Worm (Caenorhabditis elegans): ENCODE results near the gene ivd-1.

The ivd-1 gene

ce11 chrIV:5085782-5086181 lies 2.9 kb downstream of the ivd-1 start:
- no peak for TF ChIP-seq ham-2 (GFP tag; optimal IDR thresholded peaks at IDR 0.05)
- TF ChIP-seq mls-2 (tag; optimal IDR thresholded peaks at IDR 0.05), result no peak
- no peak for TF ChIP-seq nhr-28 (tag; optimal IDR thresholded peaks at IDR 0.05)
- no peak for TF ChIP-seq ztf-11 (tag; optimal IDR thresholded peaks at IDR 0.05)
- no peak for TF ChIP-seq lsy-2 (tag; optimal IDR thresholded peaks at IDR 0.05)
- TF ChIP-seq lin-13 (tag; optimal IDR thresholded peaks at IDR 0.05), result no peak
- TF ChIP-seq blmp-1 (tag; optimal IDR thresholded peaks at IDR 0.05), result no peak
- TF ChIP-seq ces-1 (GFP tag; optimal IDR thresholded peaks at IDR 0.05), result no peak
- no peak for TF ChIP-seq drap-1 (GFP tag; optimal IDR thresholded peaks at IDR 0.05)
- TF ChIP-seq ceh-43 (GFP tag; optimal IDR thresholded peaks at IDR 0.05), result no peak
- TF ChIP-seq lin-32 (GFP tag; optimal IDR thresholded peaks at IDR 0.05), result no peak
- no peak for TF ChIP-seq M03D4.4 (tag; optimal IDR thresholded peaks at IDR 0.05)
- no peak for TF ChIP-seq elt-3 (tag; optimal IDR thresholded peaks at IDR 0.05)
- no peak for TF ChIP-seq ceh-39 (tag; optimal IDR thresholded peaks at IDR 0.05)
- no peak for TF ChIP-seq cnd-1 (tag; optimal IDR thresholded peaks at IDR 0.05)
- TF ChIP-seq elt-1 (tag; optimal IDR thresholded peaks at IDR 0.05; ENCODE audit: borderline replicate concordance, insufficient read depth), result no peak
- TF ChIP-seq unc-62 (GFP tag; optimal IDR thresholded peaks at IDR 0.05), result no peak

- TF ChIP-seq unc-120 (tag; optimal IDR thresholded peaks at IDR 0.05; ENCODE audit: poor library complexity, severe bottlenecking) (no peak), ceh-39 (tag; optimal IDR thresholded peaks at IDR 0.05) (no peak), hlh-1 (tag; optimal IDR thresholded peaks at IDR 0.05) (no peak), mab-5 (tag; optimal IDR thresholded peaks at IDR 0.05) (no peak), lin-13 (tag; optimal IDR thresholded peaks at IDR 0.05) (no peak), pha-4 (tag; optimal IDR thresholded peaks at IDR 0.05) (no peak), mep-1 (tag; optimal IDR thresholded peaks at IDR 0.05) (no peak), nhr-28 (tag; optimal IDR thresholded peaks at IDR 0.05) (no peak), nhr-12 (tag; optimal IDR thresholded peaks at IDR 0.05) (no peak), unc-62 (GFP tag; optimal IDR thresholded peaks at IDR 0.05) (no peak), drap-1 (GFP tag; optimal IDR thresholded peaks at IDR 0.05) (no peak), sptf-1 (tag; optimal IDR thresholded peaks at IDR 0.05) (no peak), blmp-1 (tag; optimal IDR thresholded peaks at IDR 0.05) (no peak), elt-1 (tag; optimal IDR thresholded peaks at IDR 0.05; ENCODE audit: borderline replicate concordance, insufficient read depth) (no peak), zip-8 (tag; optimal IDR thresholded peaks at IDR 0.05) (no peak), nhr-237 (tag; optimal IDR thresholded peaks at IDR 0.05) (no peak)
Observed at ce11 chrIV:5083832-5084231, 4.8 kb downstream of the ivd-1 start.

DNA sequence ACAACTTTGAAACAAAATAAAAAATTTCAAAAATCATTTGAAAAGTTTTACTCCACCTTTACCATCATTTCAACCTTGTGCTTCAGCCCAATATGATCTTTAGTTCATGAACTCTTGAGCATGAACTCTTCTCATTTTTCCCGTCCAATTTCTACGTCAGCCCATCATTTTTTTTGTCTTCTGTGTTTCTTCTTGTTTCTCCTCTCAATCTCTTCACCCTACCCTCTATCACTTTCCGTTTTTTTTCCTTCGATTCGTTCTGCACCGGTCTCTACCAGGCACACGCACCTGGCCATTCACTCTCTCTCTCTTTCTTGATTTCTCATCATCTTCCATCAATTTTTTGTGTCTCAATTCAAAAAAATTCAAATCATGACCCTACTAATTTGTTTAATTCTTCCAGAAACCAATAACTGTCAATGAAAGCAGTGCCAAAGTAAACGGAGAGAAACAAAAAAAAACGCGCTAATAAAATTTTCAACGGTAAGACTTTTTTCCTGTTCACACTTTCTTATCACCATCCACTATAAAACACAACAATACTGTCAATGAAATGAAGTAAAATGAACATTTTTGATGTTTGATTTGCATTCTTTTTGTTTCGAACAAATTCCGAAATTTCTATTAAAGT lies 5.6 kb downstream of the ivd-1 start, which contains the start of gene pygo-1:
Gene pygo-1, plus strand, starts transcription at position 404 of the 631 bp plus-strand sequence.
- TF ChIP-seq nhr-237 (tag; optimal IDR thresholded peaks at IDR 0.05) (no peak), blmp-1 (tag; optimal IDR thresholded peaks at IDR 0.05) (no peak), drap-1 (GFP tag; optimal IDR thresholded peaks at IDR 0.05) (no peak), snpc-4 (tag; optimal IDR thresholded peaks at IDR 0.05) (no peak), nhr-2 (tag; optimal IDR thresholded peaks at IDR 0.05) (no peak), elt-3 (tag; optimal IDR thresholded peaks at IDR 0.05) (no peak), ces-1 (GFP tag; optimal IDR thresholded peaks at IDR 0.05) (no peak), zip-8 (tag; optimal IDR thresholded peaks at IDR 0.05) (no peak), lsy-2 (tag; optimal IDR thresholded peaks at IDR 0.05) (no peak), hlh-1 (tag; optimal IDR thresholded peaks at IDR 0.05) (no peak), mls-2 (tag; optimal IDR thresholded peaks at IDR 0.05) (no peak), unc-39 (tag; optimal IDR thresholded peaks at IDR 0.05) (no peak), nhr-12 (tag; optimal IDR thresholded peaks at IDR 0.05) (no peak), sptf-1 (tag; optimal IDR thresholded peaks at IDR 0.05) (no peak), ceh-43 (GFP tag; optimal IDR thresholded peaks at IDR 0.05) (no peak), flh-1 (GFP tag; optimal IDR thresholded peaks at IDR 0.05) (no peak)

DNA sequence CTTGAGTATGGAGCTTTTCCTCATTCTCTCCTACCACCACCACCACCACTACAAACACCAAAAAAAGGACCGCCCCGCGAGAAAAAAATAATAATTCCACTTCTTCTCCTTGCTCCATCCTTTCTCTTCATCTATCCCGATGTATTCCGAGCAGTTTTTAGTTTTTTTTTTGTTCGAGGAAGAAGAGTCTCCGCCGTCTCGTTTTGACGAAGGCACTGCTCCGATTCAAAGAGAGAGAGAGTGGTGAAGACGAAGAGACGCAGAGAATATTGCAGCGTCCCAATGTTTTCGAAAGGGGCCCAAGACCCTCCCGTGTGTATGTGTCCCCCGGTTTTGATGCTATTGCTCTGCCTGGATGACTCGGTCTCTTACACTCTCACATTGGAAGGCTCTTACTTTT lies 7.5 kb downstream of the ivd-1 start:
- TF ChIP-seq bed-3 (GFP tag; optimal IDR thresholded peaks at IDR 0.05), result no peak
- no peak for TF ChIP-seq zip-8 (tag; optimal IDR thresholded peaks at IDR 0.05)
- no peak for TF ChIP-seq unc-39 (tag; optimal IDR thresholded peaks at IDR 0.05)
- TF ChIP-seq mab-5 (tag; optimal IDR thresholded peaks at IDR 0.05), result no peak
- TF ChIP-seq ces-1 (GFP tag; optimal IDR thresholded peaks at IDR 0.05), result no peak
- no peak for TF ChIP-seq ceh-83 (GFP tag; optimal IDR thresholded peaks at IDR 0.05)
- no peak for TF ChIP-seq lin-32 (GFP tag; optimal IDR thresholded peaks at IDR 0.05)
- no peak for TF ChIP-seq M03D4.4 (tag; optimal IDR thresholded peaks at IDR 0.05)
- TF ChIP-seq nhr-2 (tag; optimal IDR thresholded peaks at IDR 0.05), result no peak
- no peak for TF ChIP-seq elt-1 (tag; optimal IDR thresholded peaks at IDR 0.05; ENCODE audit: borderline replicate concordance, insufficient read depth)
- TF ChIP-seq ztf-11 (tag; optimal IDR thresholded peaks at IDR 0.05), result no peak
- no peak for TF ChIP-seq ceh-39 (tag; optimal IDR thresholded peaks at IDR 0.05)
- no peak for TF ChIP-seq unc-120 (tag; optimal IDR thresholded peaks at IDR 0.05; ENCODE audit: poor library complexity, severe bottlenecking)
- TF ChIP-seq drap-1 (GFP tag; optimal IDR thresholded peaks at IDR 0.05), result no peak
- no peak for TF ChIP-seq flh-1 (GFP tag; optimal IDR thresholded peaks at IDR 0.05)
- TF ChIP-seq ceh-43 (GFP tag; optimal IDR thresholded peaks at IDR 0.05), result no peak
- no peak for TF ChIP-seq nhr-76 (tag; optimal IDR thresholded peaks at IDR 0.05)
- no peak for TF ChIP-seq nhr-12 (tag; optimal IDR thresholded peaks at IDR 0.05)
- TF ChIP-seq lin-13 (tag; optimal IDR thresholded peaks at IDR 0.05), result no peak

Measured in whole organism, mixed stage, embryonic.